Fruit fly (Drosophila melanogaster): ENCODE measurements around the gene CG4849.

CG4849 gene

DNA sequence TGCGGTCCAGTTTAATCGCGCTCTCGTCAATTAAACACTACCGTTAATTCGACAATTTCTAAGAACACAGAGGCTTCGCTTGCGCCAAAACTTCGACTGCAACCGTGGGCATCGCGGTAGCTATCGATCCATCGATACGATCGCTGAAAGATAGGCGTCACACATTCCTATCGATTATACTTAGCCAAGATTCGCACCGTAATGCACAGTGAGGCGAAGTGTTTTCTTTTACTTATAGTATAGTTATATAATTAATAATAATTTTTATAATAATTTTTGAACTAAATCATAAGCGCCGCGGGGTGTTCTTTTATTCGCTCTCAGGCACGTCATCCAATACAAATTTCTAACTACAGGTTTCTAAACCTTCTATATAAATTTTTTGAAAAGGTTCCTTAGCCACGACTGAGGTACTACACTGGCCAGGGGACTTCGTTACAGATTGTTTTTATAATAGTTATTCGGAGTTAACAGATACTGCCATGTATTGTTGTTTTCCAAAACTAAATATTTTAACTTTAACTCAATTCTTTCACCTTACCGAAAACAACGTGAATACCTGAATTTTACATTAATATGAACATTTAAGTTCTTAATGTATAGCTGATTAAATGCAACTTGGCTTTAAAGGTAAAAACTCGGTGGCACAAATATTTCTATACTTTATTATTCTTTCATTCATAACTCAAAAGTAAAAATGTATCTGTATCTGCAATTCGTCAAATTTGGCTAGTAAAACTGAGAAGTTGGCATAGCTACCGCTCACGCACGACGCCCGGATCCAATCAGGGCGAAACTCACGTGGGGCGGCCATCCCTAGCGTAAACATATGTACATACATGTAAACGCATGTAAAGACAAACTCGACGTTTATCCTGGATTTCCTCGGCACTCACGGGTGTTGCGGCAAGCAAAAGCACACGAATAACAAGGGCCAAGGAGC is 25.2 kb upstream of the CG4849 start, which contains the start of the genes NSD and BOD1 (continued):
- no peak for TF ChIP-seq CG18764 (GFP tag; optimal IDR thresholded peaks at IDR 0.05)
- no peak for TF ChIP-seq CG10274 (GFP tag; optimal IDR thresholded peaks at IDR 0.05)
- TF ChIP-seq CG7745 (tag; optimal IDR thresholded peaks at IDR 0.05): no peak
- peak; percentile 48 for TF ChIP-seq CG17359 (tag; optimal IDR thresholded peaks at IDR 0.05)
- no peak for TF ChIP-seq vfl (GFP tag; optimal IDR thresholded peaks at IDR 0.05)
- TF ChIP-seq CG11456 (GFP tag; IDR thresholded peaks at IDR 0.05): peak; percentile 86
- no peak for TF ChIP-seq CG31388 (GFP tag; optimal IDR thresholded peaks at IDR 0.05)
- TF ChIP-seq tna (GFP tag; IDR thresholded peaks at IDR 0.05; ENCODE audit: partially characterized antibody): peak; percentile 92
- TF ChIP-seq row (GFP tag; IDR thresholded peaks at IDR 0.05): peak; percentile 92
- peak; percentile 61 for TF ChIP-seq CG30403 (GFP tag; optimal IDR thresholded peaks at IDR 0.05)
- TF ChIP-seq sima (GFP tag; optimal IDR thresholded peaks at IDR 0.05): no peak
- peak; percentile 48; the same call in 1 of the 3 replicates for TF ChIP-seq H15 (GFP tag; IDR thresholded peaks at IDR 0.05)
- TF ChIP-seq E2f2 (GFP tag; IDR thresholded peaks at IDR 0.05): peak; percentile 66
- TF ChIP-seq gcm2 (GFP tag; optimal IDR thresholded peaks at IDR 0.05): no peak
- TF ChIP-seq CG11398 (GFP tag; optimal IDR thresholded peaks at IDR 0.05): no peak
- no peak for TF ChIP-seq aop (GFP tag; IDR thresholded peaks at IDR 0.05)
- TF ChIP-seq CG18011 (GFP tag; optimal IDR thresholded peaks at IDR 0.05): no peak
- no peak for TF ChIP-seq CG4854 (GFP tag; optimal IDR thresholded peaks at IDR 0.05)
- TF ChIP-seq ap (GFP tag; IDR thresholded peaks at IDR 0.05): no peak
- TF ChIP-seq tin (GFP tag; optimal IDR thresholded peaks at IDR 0.05): peak; percentile 64
- no peak for TF ChIP-seq sim (GFP tag; IDR thresholded peaks at IDR 0.05)
- no peak for TF ChIP-seq Asciz (GFP tag; optimal IDR thresholded peaks at IDR 0.05)
- no peak for TF ChIP-seq CG7271 (tag; optimal IDR thresholded peaks at IDR 0.05)
- TF ChIP-seq CG18599 (GFP tag; optimal IDR thresholded peaks at IDR 0.05): peak; percentile 49
- no peak for TF ChIP-seq CG12769 (tag; optimal IDR thresholded peaks at IDR 0.05)
- peak; percentile 46 for TF ChIP-seq CG4820 (GFP tag; optimal IDR thresholded peaks at IDR 0.05)
- no peak for TF ChIP-seq Atf-2 (GFP tag; optimal IDR thresholded peaks at IDR 0.05)
- no peak for TF ChIP-seq Awh (GFP tag; IDR thresholded peaks at IDR 0.05)
- TF ChIP-seq ranshi (GFP tag; IDR thresholded peaks at IDR 0.05): peak; percentile 70
- TF ChIP-seq CG1832 (GFP tag; optimal IDR thresholded peaks at IDR 0.05): no peak
- no peak for TF ChIP-seq CG12219 (GFP tag; optimal IDR thresholded peaks at IDR 0.05)
- TF ChIP-seq zf30C (GFP tag; optimal IDR thresholded peaks at IDR 0.05): no peak
- no peak for TF ChIP-seq CG8281 (tag; optimal IDR thresholded peaks at IDR 0.05)
- peak; percentile 61 for TF ChIP-seq Abd-B (GFP tag; optimal IDR thresholded peaks at IDR 0.05)
- TF ChIP-seq CG6654 (GFP tag; optimal IDR thresholded peaks at IDR 0.05): no peak
- TF ChIP-seq CG33213 (GFP tag; optimal IDR thresholded peaks at IDR 0.05): no peak
- peak; percentile 63 for TF ChIP-seq CG9215 (GFP tag; IDR thresholded peaks at IDR 0.05)
- TF ChIP-seq bigmax (GFP tag; optimal IDR thresholded peaks at IDR 0.05): no peak
- no peak for TF ChIP-seq CG11723 (GFP tag; optimal IDR thresholded peaks at IDR 0.05)
- no peak for TF ChIP-seq Mad (GFP tag; optimal IDR thresholded peaks at IDR 0.05)
- TF ChIP-seq CG16815 (GFP tag; optimal IDR thresholded peaks at IDR 0.05): peak; percentile 41
- TF ChIP-seq CG1603 (tag; optimal IDR thresholded peaks at IDR 0.05): peak; percentile 55
- peak; percentile 53; the same call in 1 of the 2 replicates for TF ChIP-seq CG7372 (GFP tag; IDR thresholded peaks at IDR 0.05)
- peak; percentile 61 for TF ChIP-seq MTF-1 (GFP tag; optimal IDR thresholded peaks at IDR 0.05; ENCODE audit: borderline replicate concordance)
- peak; percentile 90 for TF ChIP-seq nerfin-2 (GFP tag; IDR thresholded peaks at IDR 0.05; ENCODE audit: partially characterized antibody)
- TF ChIP-seq CG11695 (GFP tag; IDR thresholded peaks at IDR 0.05): no peak
- TF ChIP-seq Pdp1 (GFP tag; optimal IDR thresholded peaks at IDR 0.05): peak; percentile 14 to 40
- peak; percentile 24 for TF ChIP-seq zen (tag; optimal IDR thresholded peaks at IDR 0.05)
